Worm (Caenorhabditis elegans): Measurements from ENCODE around the gene elof-1.

The elof-1 gene

DNA sequence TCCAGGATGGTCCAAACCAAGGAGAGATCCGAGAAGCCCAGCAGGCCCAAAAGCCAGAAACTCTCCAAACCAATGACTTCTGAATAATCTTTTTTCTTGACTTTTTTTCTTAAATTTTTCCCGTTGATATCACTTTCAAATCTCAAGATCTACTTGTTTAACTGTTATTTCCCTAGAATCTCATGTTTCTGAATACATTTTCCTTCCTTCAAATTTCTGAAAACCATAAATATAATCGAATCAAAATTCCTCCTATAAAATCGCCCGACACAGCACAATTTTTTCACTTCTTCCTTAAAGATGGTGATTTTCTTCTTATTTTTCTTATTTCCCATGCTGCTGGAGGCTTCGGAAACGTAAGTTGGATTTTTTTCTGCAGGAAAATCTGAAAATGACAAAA lies 38.7 kb downstream of the elof-1 start, which contains the start of gene F26H11.8:
TSS of gene F26H11.8 (plus strand) at position 301 of the 400 bp plus-strand sequence.
- TF ChIP-seq nhr-11 (tag; optimal IDR thresholded peaks at IDR 0.05) (no peak), aha-1 (tag) (peak; percentile 64)

DNA sequence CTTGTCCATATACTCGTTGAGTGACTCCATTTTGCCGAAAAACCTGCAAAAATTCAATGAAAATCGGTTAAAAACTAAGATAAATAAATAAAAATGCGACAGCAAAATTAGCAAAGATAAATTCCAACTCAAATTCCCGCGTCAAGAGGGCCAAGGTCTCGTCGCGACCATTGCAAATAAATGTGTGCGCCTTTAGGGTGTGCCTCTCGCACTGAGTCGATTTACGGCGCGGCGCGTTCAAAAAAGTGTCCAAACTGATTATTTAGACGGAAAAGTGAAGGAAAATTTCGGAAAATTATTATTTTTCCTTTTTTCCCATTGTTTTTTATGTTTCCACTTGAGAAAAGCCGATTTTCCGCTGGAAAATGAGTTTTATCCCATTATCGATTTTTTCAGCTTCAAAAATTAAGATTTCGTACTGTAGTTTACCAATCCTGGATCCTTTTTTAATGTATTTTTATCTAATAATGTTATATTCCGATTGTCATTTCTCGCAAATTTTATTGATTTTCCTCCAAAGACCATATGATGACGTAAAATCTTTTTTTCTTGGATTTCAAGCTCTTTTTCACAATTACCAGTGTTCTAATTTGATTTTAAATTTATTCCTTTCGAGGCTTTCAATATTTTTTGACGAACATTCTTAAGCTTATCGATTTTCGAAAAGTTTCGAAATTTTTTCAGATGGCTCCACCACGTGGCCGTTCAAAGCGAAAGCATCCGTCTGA lies 40.7 kb downstream of the elof-1 start, which contains the start of the genes kbp-3 and nurf-1:
TSS of gene kbp-3 (minus strand) at position 43 of the 728 bp plus-strand sequence.
TSS of gene nurf-1 (plus strand) at position 678 of the 728 bp plus-strand sequence.
- TF ChIP-seq vab-7 (GFP tag; IDR thresholded peaks at IDR 0.05) (no peak), zip-2 (tag; optimal IDR thresholded peaks at IDR 0.05) (no peak), lsy-2 (tag; optimal IDR thresholded peaks at IDR 0.05) (peak in 1 of 2 experiments; percentile 76), ceh-32 (tag; optimal IDR thresholded peaks at IDR 0.05; ENCODE audit: poor library complexity) (no peak), lin-38 (GFP tag; IDR thresholded peaks at IDR 0.05) (peak; percentile 72), cey-2 (tag; optimal IDR thresholded peaks at IDR 0.05; ENCODE audit: borderline replicate concordance, insufficient read depth) (no peak), arid-1 (GFP tag; conservative IDR thresholded peaks at IDR 0.05) (no peak), sdz-12 (GFP tag; optimal IDR thresholded peaks at IDR 0.05) (no peak), mdl-1 (tag; optimal IDR thresholded peaks at IDR 0.05) (peak in 1 of 2 experiments; percentile 32), pqm-1 (tag; optimal IDR thresholded peaks at IDR 0.05) (no peak), lin-13 (GFP tag; optimal IDR thresholded peaks at IDR 0.05) (no peak), snpc-1.2 (GFP tag; IDR thresholded peaks at IDR 0.05) (no peak), fos-1 (tag; optimal IDR thresholded peaks at IDR 0.05) (no peak), daf-12 (tag; optimal IDR thresholded peaks at IDR 0.05) (no peak), hlh-30 (tag; optimal IDR thresholded peaks at IDR 0.05; ENCODE audit: insufficient read depth) (peak; percentile 61), lin-15B (tag; optimal IDR thresholded peaks at IDR 0.05) (no peak), snpc-4 (tag; optimal IDR thresholded peaks at IDR 0.05) (no peak), nhr-11 (tag; optimal IDR thresholded peaks at IDR 0.05) (peak; percentile 45), dpl-1 (GFP tag; optimal IDR thresholded peaks at IDR 0.05) (peak; percentile 88), nhr-6 (tag; optimal IDR thresholded peaks at IDR 0.05) (peak; percentile 72), dmd-9 (GFP tag; IDR thresholded peaks at IDR 0.05) (no peak), skn-1 (tag; optimal IDR thresholded peaks at IDR 0.05) (no peak), egl-43 (GFP tag; IDR thresholded peaks at IDR 0.05) (no peak), duxl-1 (tag; optimal IDR thresholded peaks at IDR 0.05; ENCODE audit: poor library complexity) (no peak), Y5F2A.4 (GFP tag; optimal IDR thresholded peaks at IDR 0.05) (no peak), ztf-11 (tag; optimal IDR thresholded peaks at IDR 0.05) (no peak), mxl-3 (GFP tag; optimal IDR thresholded peaks at IDR 0.05) (no peak), nhr-10 (tag; optimal IDR thresholded peaks at IDR 0.05) (no peak), zag-1 (tag; optimal IDR thresholded peaks at IDR 0.05) (no peak), fkh-10 (GFP tag; optimal IDR thresholded peaks at IDR 0.05) (peak; percentile 25), nhr-237 (tag; optimal IDR thresholded peaks at IDR 0.05) (no peak), madf-9 (GFP tag; conservative IDR thresholded peaks at IDR 0.05) (no peak), nhr-77 (tag; optimal IDR thresholded peaks at IDR 0.05) (peak; percentile 45), F26F4.8 (GFP tag; conservative IDR thresholded peaks at IDR 0.05) (no peak), tra-1 (GFP tag; IDR thresholded peaks at IDR 0.05) (no peak), ZK337.2 (GFP tag; IDR thresholded peaks at IDR 0.05) (no peak), F44E2.7 (GFP tag; IDR thresholded peaks at IDR 0.05) (no peak), mxl-2 (GFP tag; conservative IDR thresholded peaks at IDR 0.05) (no peak), lin-29 (GFP tag; IDR thresholded peaks at IDR 0.05) (no peak), ztf-7 (tag; optimal IDR thresholded peaks at IDR 0.05) (no peak), zfp-2 (tag; optimal IDR thresholded peaks at IDR 0.05) (no peak), ZK546.5 (tag; optimal IDR thresholded peaks at IDR 0.05) (no peak), T26A8.4 (GFP tag; IDR thresholded peaks at IDR 0.05) (no peak), ctbp-1 (GFP tag; IDR thresholded peaks at IDR 0.05) (no peak), unc-130 (GFP tag; optimal IDR thresholded peaks at IDR 0.05) (no peak), lir-3 (tag; optimal IDR thresholded peaks at IDR 0.05) (no peak), ceh-20 (GFP tag; IDR thresholded peaks at IDR 0.05) (no peak), ama-1 (optimal IDR thresholded peaks at IDR 0.05) (no peak)

Measured in whole organism, L4 larva.